Worm (Caenorhabditis elegans) whole organism, mixed stage, embryonic: Measurements from ENCODE around the gene ZC168.2.

Source experiments
- ces-1 ChIP-seq: fragments of 150-350 bp; optimal IDR thresholded peaks from 2 replicates; lab custom pipeline; 2014; ENCODE audit warnings: missing biosample characterization, missing genetic modification reagents, missing genetic modification characterization
- elt-3 ChIP-seq: fragments of 150-350 bp; optimal IDR thresholded peaks from 2 replicates; lab custom pipeline; 2014; ENCODE audit warnings: missing biosample characterization, missing genetic modification characterization
- flh-1 ChIP-seq: fragments of 200-800 bp; sonication (Bioruptor generic); optimal IDR thresholded peaks from 2 replicates; lab custom pipeline; 2018; ENCODE audit warnings: mild to moderate bottlenecking, missing genetic modification characterization, moderate library complexity, missing compliant biosample characterization
- hlh-1 ChIP-seq: fragments of 150-350 bp; optimal IDR thresholded peaks from 2 replicates; lab custom pipeline; 2014; ENCODE audit warnings: missing biosample characterization, missing genetic modification reagents, missing genetic modification characterization
- lin-13 ChIP-seq: fragments of 150-350 bp; optimal IDR thresholded peaks from 2 replicates; lab custom pipeline; 2014; ENCODE audit warnings: missing biosample characterization, missing genetic modification characterization
- lsy-2 ChIP-seq: fragments of 150-350 bp; optimal IDR thresholded peaks from 2 replicates; lab custom pipeline; 2014; ENCODE audit warnings: missing biosample characterization, missing genetic modification characterization
- nhr-28 ChIP-seq: fragments of 150-350 bp; optimal IDR thresholded peaks from 2 replicates; lab custom pipeline; 2014; ENCODE audit warnings: missing biosample characterization, missing genetic modification characterization
- nhr-76 ChIP-seq: sonication (generic microtip); optimal IDR thresholded peaks from 2 replicates; lab custom pipeline; 2017; ENCODE audit warnings: missing biosample characterization, missing genetic modification characterization
- sem-2 ChIP-seq: fragments of 200-800 bp; sonication (Bioruptor generic); optimal IDR thresholded peaks from 2 replicates; lab custom pipeline; 2018; ENCODE audit warnings: mild to moderate bottlenecking, missing genetic modification characterization, missing compliant biosample characterization
- snpc-4 ChIP-seq: fragments of 150-350 bp; optimal IDR thresholded peaks from 2 replicates; lab custom pipeline; 2014; ENCODE audit warnings: missing biosample characterization, missing genetic modification characterization
- ztf-11 ChIP-seq: fragments of 150-350 bp; optimal IDR thresholded peaks from 2 replicates; lab custom pipeline; 2014; ENCODE audit warnings: missing biosample characterization, missing genetic modification characterization

- TF ChIP-seq ztf-11 (tag; lab: Kevin White, UChicago) = no peak
- no peak for TF ChIP-seq elt-3 (tag; lab: Kevin White, UChicago)
- no peak for TF ChIP-seq flh-1 (GFP tag; lab: Kevin White, UChicago)
- TF ChIP-seq nhr-28 (tag; lab: Kevin White, UChicago) = no peak
- no peak for TF ChIP-seq snpc-4 (tag; lab: Kevin White, UChicago)
- no peak for TF ChIP-seq nhr-76 (tag; lab: Kevin White, UChicago)
- TF ChIP-seq ces-1 (GFP tag; lab: Kevin White, UChicago) = no peak
- no peak for TF ChIP-seq lin-13
- TF ChIP-seq hlh-1 (tag; lab: Kevin White, UChicago) = no peak
- no peak for TF ChIP-seq sem-2
- no peak for TF ChIP-seq lsy-2 (tag; lab: Kevin White, UChicago)
These were observed 28.2 kb upstream of the ZC168.2 start, which contains the start of gene R102.11 for ce11 chrIV:10699660-10700059.
